Worm (Caenorhabditis elegans) whole organism, L2 larva: ENCODE measurements around the gene col-43.

Experiments used
- C34F6.9 ChIP-seq: fragments of 150-350 bp; optimal IDR thresholded peaks from 2 replicates; lab custom pipeline; 2014; ENCODE audit warnings: missing biosample characterization, missing genetic modification characterization
- F13H6.1 ChIP-seq: sonication (generic microtip); optimal IDR thresholded peaks from 2 replicates; lab custom pipeline; 2016; ENCODE audit warnings: missing genetic modification characterization, missing compliant biosample characterization
- R02D3.7 ChIP-seq: fragments of 150-350 bp; optimal IDR thresholded peaks from 2 replicates; lab custom pipeline; 2014; ENCODE audit warnings: missing biosample characterization, missing genetic modification characterization
- Y55F3AM.14 ChIP-seq: fragments of 200-800 bp; sonication (Bioruptor generic); optimal IDR thresholded peaks from 2 replicates; lab custom pipeline; 2018; ENCODE audit warnings: mild to moderate bottlenecking, missing genetic modification characterization, missing compliant biosample characterization
- ZK546.5 ChIP-seq: sonication (generic microtip); optimal IDR thresholded peaks from 2 replicates; lab custom pipeline; 2017; ENCODE audit warnings: missing biosample characterization, missing genetic modification characterization
- alr-1 ChIP-seq: fragments of 150-350 bp; optimal IDR thresholded peaks from 2 replicates; lab custom pipeline; 2014; ENCODE audit warnings: missing biosample characterization, missing genetic modification characterization
- aly-2 ChIP-seq: fragments of 150-350 bp; optimal IDR thresholded peaks from 2 replicates; lab custom pipeline; 2014; ENCODE audit warnings: missing biosample characterization, missing genetic modification characterization
- ama-1 ChIP-seq: fragments of 150-350 bp; optimal IDR thresholded peaks from 2 replicates; lab custom pipeline; 2018; ENCODE audit warnings: inconsistent platforms
- blmp-1 ChIP-seq: sonication (generic microtip); optimal IDR thresholded peaks from 2 replicates; lab custom pipeline; 2017; ENCODE audit warnings: missing genetic modification characterization, mild to moderate bottlenecking, missing compliant biosample characterization, antibody characterized with exemption, moderate library complexity; ENCODE audit not compliant: insufficient read depth
- ceh-16 ChIP-seq: fragments of 150-350 bp; optimal IDR thresholded peaks from 2 replicates; lab custom pipeline; 2014; ENCODE audit warnings: missing biosample characterization, missing genetic modification characterization
- crh-2 ChIP-seq: sonication (generic microtip); optimal IDR thresholded peaks from 2 replicates; lab custom pipeline; 2017; ENCODE audit warnings: missing biosample characterization, missing genetic modification characterization
- dmd-4 ChIP-seq: sonication (generic microtip); optimal IDR thresholded peaks from 2 replicates; lab custom pipeline; 2017; ENCODE audit warnings: missing biosample characterization, missing genetic modification characterization
- egl-27 ChIP-seq: sonication (generic microtip); optimal IDR thresholded peaks from 3 replicates; lab custom pipeline; 2017; ENCODE audit warnings: missing biosample characterization, missing genetic modification reagents, missing genetic modification characterization
- elt-1 ChIP-seq: fragments of 150-350 bp; optimal IDR thresholded peaks from 2 replicates; lab custom pipeline; 2014; ENCODE audit warnings: missing biosample characterization, missing genetic modification characterization
- elt-3 ChIP-seq: sonication (generic microtip); optimal IDR thresholded peaks from 2 replicates; lab custom pipeline; 2017; ENCODE audit warnings: missing biosample characterization, missing genetic modification characterization
- fos-1 ChIP-seq: fragments of 150-350 bp; optimal IDR thresholded peaks from 2 replicates; lab custom pipeline; 2014; ENCODE audit warnings: missing biosample characterization, missing genetic modification characterization
- gmeb-1 ChIP-seq: fragments of 150-350 bp; optimal IDR thresholded peaks from 2 replicates; lab custom pipeline; 2014; ENCODE audit warnings: missing biosample characterization, missing genetic modification characterization
- lin-13 ChIP-seq: fragments of 150-350 bp; optimal IDR thresholded peaks from 2 replicates; lab custom pipeline; 2014; ENCODE audit warnings: missing biosample characterization, missing genetic modification reagents, missing genetic modification characterization
- mbf-1 ChIP-seq: sonication (generic microtip); optimal IDR thresholded peaks from 2 replicates; lab custom pipeline; 2017; ENCODE audit warnings: missing biosample characterization, missing genetic modification characterization
- mdl-1 ChIP-seq, 2 experiments: fragments of 150-350 bp in 1 of 2; sonication (generic microtip) in 1 of 2; optimal IDR thresholded peaks; 2 replicates each; lab custom pipeline; 2017; ENCODE audit warnings: missing biosample characterization in 2 of 2, missing genetic modification characterization in 2 of 2
- nhr-10 ChIP-seq: sonication (generic microtip); optimal IDR thresholded peaks from 2 replicates; lab custom pipeline; 2017; ENCODE audit warnings: missing biosample characterization, missing genetic modification characterization
- nhr-11 ChIP-seq: fragments of 150-350 bp; optimal IDR thresholded peaks from 2 replicates; lab custom pipeline; 2014; ENCODE audit warnings: missing biosample characterization, missing genetic modification characterization
- nhr-12 ChIP-seq: fragments of 150-350 bp; optimal IDR thresholded peaks from 2 replicates; lab custom pipeline; 2014; ENCODE audit warnings: missing biosample characterization, missing genetic modification characterization
- nhr-129 ChIP-seq: fragments of 150-350 bp; optimal IDR thresholded peaks from 2 replicates; lab custom pipeline; 2014; ENCODE audit warnings: missing biosample characterization, missing genetic modification characterization
- nhr-21 ChIP-seq: fragments of 150-350 bp; optimal IDR thresholded peaks from 2 replicates; lab custom pipeline; 2014; ENCODE audit warnings: missing biosample characterization, missing genetic modification characterization
- nhr-23 ChIP-seq: fragments of 150-350 bp; optimal IDR thresholded peaks from 2 replicates; lab custom pipeline; 2014; ENCODE audit warnings: missing biosample characterization, missing genetic modification reagents, missing genetic modification characterization
- nhr-237 ChIP-seq: fragments of 150-350 bp; optimal IDR thresholded peaks from 2 replicates; lab custom pipeline; 2014; ENCODE audit warnings: missing biosample characterization, missing genetic modification characterization
- nhr-25 ChIP-seq: fragments of 150-350 bp; sonication (generic microtip); optimal IDR thresholded peaks from 3 replicates; lab custom pipeline; 2014; ENCODE audit warnings: missing biosample characterization, missing genetic modification characterization
- nhr-6 ChIP-seq: fragments of 150-350 bp; optimal IDR thresholded peaks from 2 replicates; lab custom pipeline; 2014; ENCODE audit warnings: missing biosample characterization, missing genetic modification characterization
- nhr-77 ChIP-seq: fragments of 150-350 bp; optimal IDR thresholded peaks from 2 replicates; lab custom pipeline; 2014; ENCODE audit warnings: missing biosample characterization, missing genetic modification characterization
- peb-1 ChIP-seq: fragments of 150-350 bp; optimal IDR thresholded peaks from 2 replicates; lab custom pipeline; 2014; ENCODE audit warnings: missing biosample characterization, missing genetic modification characterization
- sem-4 ChIP-seq: fragments of 150-350 bp; optimal IDR thresholded peaks from 2 replicates; lab custom pipeline; 2014; ENCODE audit warnings: missing biosample characterization, missing genetic modification reagents, missing genetic modification characterization
- sma-3 ChIP-seq: sonication (generic microtip); optimal IDR thresholded peaks from 2 replicates; lab custom pipeline; 2016; ENCODE audit warnings: missing genetic modification reagents, missing genetic modification characterization, missing compliant biosample characterization
- sma-9 ChIP-seq, 2 experiments: fragments of 150-350 bp in 1 of 2; sonication (generic microtip) in 1 of 2; optimal IDR thresholded peaks; 2 replicates each; lab custom pipeline; 2014 to 2016; ENCODE audit warnings: missing genetic modification characterization in 2 of 2, mild to moderate bottlenecking in 1 of 2, missing biosample characterization in 1 of 2, missing compliant biosample characterization in 1 of 2, missing genetic modification reagents in 1 of 2, moderate library complexity in 1 of 2
- unc-39 ChIP-seq: fragments of 150-350 bp; optimal IDR thresholded peaks from 2 replicates; lab custom pipeline; 2014; ENCODE audit warnings: missing biosample characterization, missing genetic modification characterization
- unc-55 ChIP-seq: fragments of 150-350 bp; sonication (generic microtip); optimal IDR thresholded peaks from 3 replicates; lab custom pipeline; 2014; ENCODE audit warnings: missing biosample characterization, missing genetic modification reagents, missing genetic modification characterization
- unc-62 ChIP-seq: fragments of 150-350 bp; optimal IDR thresholded peaks from 2 replicates; lab custom pipeline; 2014; ENCODE audit warnings: missing biosample characterization, missing genetic modification reagents, missing genetic modification characterization
- zag-1 ChIP-seq: fragments of 150-350 bp; optimal IDR thresholded peaks from 2 replicates; lab custom pipeline; 2014; ENCODE audit warnings: missing biosample characterization, missing genetic modification characterization
- ztf-1 ChIP-seq: fragments of 200-800 bp; sonication (Bioruptor generic); conservative IDR thresholded peaks from 2 replicates; pipeline ENCODE4 v1.3.6; 2022; ENCODE audit warnings: missing genetic modification characterization, missing compliant biosample characterization
- ztf-11 ChIP-seq: sonication (generic microtip); optimal IDR thresholded peaks from 2 replicates; lab custom pipeline; 2017; ENCODE audit warnings: missing biosample characterization, missing genetic modification characterization
- ztf-4 ChIP-seq: fragments of 150-350 bp; optimal IDR thresholded peaks from 2 replicates; lab custom pipeline; 2014; ENCODE audit warnings: missing biosample characterization, missing genetic modification characterization

Gene col-43

DNA sequence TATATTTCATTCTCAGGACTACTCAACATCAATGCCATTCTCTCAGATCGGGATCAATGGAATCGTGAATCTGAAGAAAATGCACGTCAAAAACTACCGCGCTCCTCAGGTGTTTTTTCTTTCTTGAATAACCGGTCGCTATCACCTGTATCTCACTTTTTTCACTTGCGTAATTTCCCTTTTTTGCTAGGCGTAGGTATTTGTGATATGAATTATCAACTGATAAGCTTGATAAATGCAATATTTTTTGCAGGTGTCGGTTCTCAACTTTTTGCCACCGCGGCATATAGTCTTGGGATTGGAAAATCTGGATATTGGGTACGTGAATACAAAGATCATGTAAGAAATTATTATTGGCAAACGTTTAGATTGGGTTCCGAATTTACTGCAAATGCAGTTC lies 4.5 kb upstream of the col-43 start:
- TF ChIP-seq blmp-1 (tag; lab: Kevin White, UChicago) (peak; percentile 14), mdl-1 (tag; optimal IDR thresholded peaks at IDR 0.05; lab: Kevin White, UChicago) (no peak)
- TF ChIP-seq, all 48 proteins: peak for 1

- TF ChIP-seq dmd-4 (tag; lab: Kevin White, UChicago) (no peak), nhr-23 (no peak), ama-1 (lab: Kevin White, UChicago) (no peak), nhr-11 (no peak), nhr-12 (tag; lab: Kevin White, UChicago) (no peak), nhr-129 (no peak), unc-62 (no peak), elt-1 (tag; lab: Kevin White, UChicago) (no peak), ceh-16 (no peak), crh-2 (tag; lab: Kevin White, UChicago) (no peak), nhr-25 (tag; lab: Kevin White, UChicago) (no peak), sem-4 (tag; lab: Kevin White, UChicago) (no peak), nhr-10 (tag; lab: Kevin White, UChicago) (no peak), ztf-4 (tag; lab: Kevin White, UChicago) (no peak), R02D3.7 (tag; lab: Kevin White, UChicago) (no peak), peb-1 (tag; lab: Kevin White, UChicago) (no peak), gmeb-1 (tag; lab: Kevin White, UChicago) (no peak), aly-2 (tag; lab: Kevin White, UChicago) (no peak), ztf-1 (GFP tag; lab: Robert Waterston, UW) (no peak), nhr-77 (tag; lab: Kevin White, UChicago) (no peak)
These were observed 3.4 kb upstream of the col-43 start, which contains the start of gene ZC513.2 for ce11 chrV:8054130-8054529. Gene ZC513.2, plus strand, starts transcription at chrV:8054430.

DNA sequence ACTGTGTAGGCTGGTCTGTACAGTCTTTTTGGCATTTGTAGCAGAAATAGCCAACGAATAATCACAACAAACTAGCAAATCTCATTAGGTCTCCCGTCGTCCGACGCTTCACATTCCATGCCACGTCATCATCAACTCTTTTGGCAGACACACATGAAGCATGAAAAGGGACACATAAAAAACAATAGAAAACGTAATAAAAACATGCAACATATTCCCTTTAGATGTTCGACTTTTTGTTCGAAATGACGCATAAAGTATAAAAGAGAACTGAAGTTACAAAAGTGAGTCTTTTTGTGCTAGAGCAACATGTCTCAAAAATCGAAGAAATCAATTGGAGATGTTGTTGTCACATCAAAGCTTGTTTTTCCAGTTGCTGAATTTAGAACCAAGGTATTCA lies 1.1 kb upstream of the col-43 start, which contains the start of gene sth-1:
TSS of gene sth-1 (plus strand) at position 301 of the 400 bp plus-strand sequence.
- TF ChIP-seq mbf-1 (tag; lab: Kevin White, UChicago) (no peak), C34F6.9 (tag; lab: Kevin White, UChicago) (no peak), ztf-1 (GFP tag; lab: Robert Waterston, UW) (no peak)
- TF ChIP-seq, all 48 proteins: peak for 0

DNA sequence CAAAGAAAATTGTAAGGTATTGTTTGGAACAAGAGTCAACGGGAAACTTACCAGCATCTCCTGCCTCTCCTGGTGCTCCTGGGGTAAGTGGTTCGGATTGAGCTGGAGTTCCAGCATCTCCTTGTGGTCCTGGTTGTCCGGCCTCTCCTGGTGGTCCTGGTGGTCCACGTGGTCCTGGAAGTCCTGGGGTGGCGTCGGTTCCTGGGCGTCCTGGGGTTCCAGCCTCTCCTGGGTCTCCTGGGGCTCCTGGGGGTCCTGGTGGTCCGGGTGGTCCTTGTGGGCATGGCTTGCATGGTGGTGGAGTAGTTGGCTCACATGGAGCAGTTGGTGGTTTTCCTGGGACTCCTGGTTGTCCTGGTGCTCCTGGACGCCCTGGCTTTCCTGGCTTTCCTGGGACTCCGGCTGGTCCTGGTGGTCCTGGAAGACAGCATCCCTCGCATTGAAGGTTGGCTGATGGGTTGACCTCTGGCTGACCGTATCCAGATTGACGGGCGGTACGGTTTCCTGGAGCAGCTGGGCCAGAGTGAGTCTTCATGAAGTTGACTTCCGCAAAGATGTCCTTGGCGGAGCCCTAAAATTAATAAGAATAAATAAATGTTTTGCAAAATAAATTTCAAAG lies 543 bp downstream of the col-43 start:
- TF ChIP-seq elt-1 (tag; lab: Kevin White, UChicago) (no peak), unc-55 (GFP tag; lab: Kevin White, UChicago) (no peak)

- TF ChIP-seq nhr-25 (tag; lab: Kevin White, UChicago) (no peak), lin-13 (GFP tag; lab: Kevin White, UChicago) (no peak), blmp-1 (tag; lab: Kevin White, UChicago) (no peak), ama-1 (lab: Kevin White, UChicago) (no peak), ztf-11 (no peak), ztf-1 (GFP tag; lab: Robert Waterston, UW) (no peak), fos-1 (no peak), egl-27 (no peak), ceh-16 (no peak), F13H6.1 (tag; lab: Kevin White, UChicago) (no peak), nhr-237 (no peak), elt-3 (tag; lab: Kevin White, UChicago) (no peak), nhr-10 (tag; lab: Kevin White, UChicago) (no peak), aly-2 (tag; lab: Kevin White, UChicago) (no peak), nhr-77 (tag; lab: Kevin White, UChicago) (no peak)
These were observed 4.0 kb downstream of the col-43 start, which contains the start of gene ZC513.3 for ce11 chrV:8046706-8047105. Gene ZC513.3, plus strand, starts transcription at chrV:8047006.

- TF ChIP-seq nhr-25 (tag; lab: Kevin White, UChicago) (peak; percentile 71), nhr-237 (no peak), sma-9 (GFP tag; optimal IDR thresholded peaks at IDR 0.05; lab: Kevin White, UChicago) (peak; percentile 15), sma-9 (tag; optimal IDR thresholded peaks at IDR 0.05; lab: Kevin White, UChicago) (no peak), nhr-21 (tag; lab: Kevin White, UChicago) (peak; percentile 44), sma-3 (GFP tag; lab: Kevin White, UChicago) (peak; percentile 21), elt-3 (tag; lab: Kevin White, UChicago) (no peak), ZK546.5 (tag; lab: Kevin White, UChicago) (no peak), gmeb-1 (tag; lab: Kevin White, UChicago) (no peak), egl-27 (peak; percentile 40), ceh-16 (peak; percentile 81), alr-1 (tag; lab: Kevin White, UChicago) (no peak), blmp-1 (tag; lab: Kevin White, UChicago) (no peak), aly-2 (tag; lab: Kevin White, UChicago) (no peak), R02D3.7 (tag; lab: Kevin White, UChicago) (no peak), C34F6.9 (tag; lab: Kevin White, UChicago) (no peak), unc-39 (tag; lab: Kevin White, UChicago) (no peak), ama-1 (lab: Kevin White, UChicago) (no peak), nhr-6 (tag; lab: Kevin White, UChicago) (no peak), Y55F3AM.14 (GFP tag; lab: Kevin White, UChicago) (no peak), zag-1 (tag; lab: Kevin White, UChicago) (no peak), crh-2 (tag; lab: Kevin White, UChicago) (peak; percentile 4)
These were observed 5.8 kb downstream of the col-43 start for ce11 chrV:8044957-8045356.
